Fruit fly (Drosophila melanogaster): ENCODE data around the gene Flo2.

DNA sequence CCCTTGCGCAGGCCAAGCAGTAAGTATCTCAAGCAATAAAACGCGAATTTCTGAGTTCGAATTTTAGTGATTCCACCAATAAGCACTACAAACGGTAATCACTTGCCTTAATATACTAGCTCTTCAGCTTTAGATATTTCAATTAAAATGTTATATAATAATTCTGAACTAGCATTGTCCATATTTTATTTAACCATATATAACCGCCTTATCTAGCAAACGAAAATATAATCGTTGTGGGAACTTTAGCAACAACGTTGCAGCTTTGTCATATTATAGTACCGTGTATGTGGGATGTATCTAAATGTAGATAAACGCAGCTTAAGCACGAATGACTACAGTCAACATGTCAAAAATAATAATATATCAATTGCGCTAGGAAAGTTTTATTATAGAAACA is 92.1 kb downstream of the Flo2 start:
- TF ChIP-seq insv (optimal IDR thresholded peaks at IDR 0.05) (no peak), h (optimal IDR thresholded peaks at IDR 0.05) (no peak)

Measured in Kc167 (cell line).